Worm (Caenorhabditis elegans) whole organism, L2 larva: ENCODE data around the gene fbxa-74.

Source experiments
- alr-1 ChIP-seq: fragments of 150-350 bp; optimal IDR thresholded peaks from 2 replicates; lab custom pipeline; 2014; ENCODE audit warnings: missing biosample characterization, missing genetic modification characterization
- ceh-16 ChIP-seq: fragments of 150-350 bp; optimal IDR thresholded peaks from 2 replicates; lab custom pipeline; 2014; ENCODE audit warnings: missing biosample characterization, missing genetic modification characterization
- dmd-4 ChIP-seq: sonication (generic microtip); optimal IDR thresholded peaks from 2 replicates; lab custom pipeline; 2017; ENCODE audit warnings: missing biosample characterization, missing genetic modification characterization
- fos-1 ChIP-seq: fragments of 150-350 bp; optimal IDR thresholded peaks from 2 replicates; lab custom pipeline; 2014; ENCODE audit warnings: missing biosample characterization, missing genetic modification characterization
- nhr-11 ChIP-seq: fragments of 150-350 bp; optimal IDR thresholded peaks from 2 replicates; lab custom pipeline; 2014; ENCODE audit warnings: missing biosample characterization, missing genetic modification characterization
- nhr-23 ChIP-seq: fragments of 150-350 bp; optimal IDR thresholded peaks from 2 replicates; lab custom pipeline; 2014; ENCODE audit warnings: missing biosample characterization, missing genetic modification reagents, missing genetic modification characterization
- peb-1 ChIP-seq: fragments of 150-350 bp; optimal IDR thresholded peaks from 2 replicates; lab custom pipeline; 2014; ENCODE audit warnings: missing biosample characterization, missing genetic modification characterization
- sem-4 ChIP-seq: fragments of 150-350 bp; optimal IDR thresholded peaks from 2 replicates; lab custom pipeline; 2014; ENCODE audit warnings: missing biosample characterization, missing genetic modification reagents, missing genetic modification characterization
- unc-39 ChIP-seq: fragments of 150-350 bp; optimal IDR thresholded peaks from 2 replicates; lab custom pipeline; 2014; ENCODE audit warnings: missing biosample characterization, missing genetic modification characterization

DNA sequence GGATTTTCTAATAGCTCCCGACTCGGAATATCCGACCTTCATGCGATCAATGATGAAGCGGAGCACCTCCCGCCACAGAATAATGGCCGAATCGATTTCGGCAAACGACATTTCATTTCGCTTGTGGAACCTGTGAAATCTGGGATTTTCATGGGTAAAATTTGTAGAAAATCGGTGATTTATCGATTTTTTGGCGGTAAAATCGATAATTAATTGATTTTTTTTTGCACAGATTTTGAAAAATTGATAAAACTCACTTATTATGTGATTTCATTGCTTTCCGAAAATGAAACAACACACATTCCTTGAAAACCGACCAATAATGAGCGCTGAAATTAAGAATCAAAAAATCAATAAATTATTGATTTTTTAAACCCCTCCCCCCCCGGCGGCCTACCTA is 31.9 kb downstream of the fbxa-74 start:
- TF ChIP-seq nhr-11 (tag; lab: Kevin White, UChicago), result no peak
- TF ChIP-seq fos-1, result no peak
- TF ChIP-seq dmd-4 (tag; lab: Kevin White, UChicago), result no peak
- no peak for TF ChIP-seq nhr-23 (tag; lab: Kevin White, UChicago)
- no peak for TF ChIP-seq peb-1
- TF ChIP-seq alr-1 (tag; lab: Kevin White, UChicago), result no peak
- TF ChIP-seq unc-39 (tag; lab: Kevin White, UChicago), result no peak
- no peak for TF ChIP-seq sem-4 (tag; lab: Kevin White, UChicago)
- TF ChIP-seq ceh-16, result no peak
